Worm (Caenorhabditis elegans): Measurements from ENCODE around the gene R07B7.8.
"Not testable (repeated sequence)": the region's sequence is repeated elsewhere in the genome, so short reads cannot be mapped to it uniquely, and the experiment has no call there.

R07B7.8 gene

DNA sequence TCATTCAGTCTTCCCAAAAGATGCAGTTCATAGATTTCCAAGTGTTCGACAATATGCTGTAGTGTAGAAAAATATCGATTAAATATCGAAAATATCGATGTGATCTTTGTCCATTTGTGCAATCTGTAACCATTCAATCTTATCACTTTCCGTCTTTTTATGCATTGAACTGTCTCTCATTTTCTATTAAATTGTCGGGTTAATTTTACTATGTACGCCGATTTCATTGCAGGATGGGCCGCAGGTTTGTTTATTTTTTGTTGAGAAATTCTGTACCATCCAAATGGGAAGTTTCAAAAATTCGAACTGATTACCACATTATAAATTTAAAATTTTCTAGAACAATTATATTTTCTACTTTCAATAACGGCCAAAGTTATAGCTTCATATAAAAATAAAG is at the start of gene R07B7.8:
Gene R07B7.8, minus strand, starts transcription at position 101 of the 400 bp plus-strand sequence.
- no peak for TF ChIP-seq lin-13 (tag; optimal IDR thresholded peaks at IDR 0.05)
- TF ChIP-seq pha-4 (tag; optimal IDR thresholded peaks at IDR 0.05), result no peak
- TF ChIP-seq blmp-1 (tag; optimal IDR thresholded peaks at IDR 0.05), result no peak
- no peak for TF ChIP-seq nhr-2 (tag; optimal IDR thresholded peaks at IDR 0.05)
- TF ChIP-seq cnd-1 (tag; optimal IDR thresholded peaks at IDR 0.05), result no peak
- no peak for TF ChIP-seq nhr-76 (tag; optimal IDR thresholded peaks at IDR 0.05)
- no peak for TF ChIP-seq sptf-1 (tag; optimal IDR thresholded peaks at IDR 0.05)
- no peak for TF ChIP-seq unc-120 (tag; optimal IDR thresholded peaks at IDR 0.05; ENCODE audit: poor library complexity, severe bottlenecking)
- no peak for TF ChIP-seq bed-3 (GFP tag; optimal IDR thresholded peaks at IDR 0.05)
- TF ChIP-seq unc-39 (tag; optimal IDR thresholded peaks at IDR 0.05), result no peak
- TF ChIP-seq lsy-2 (tag; optimal IDR thresholded peaks at IDR 0.05), result no peak
- TF ChIP-seq mab-5 (tag; optimal IDR thresholded peaks at IDR 0.05), result no peak
- no peak for TF ChIP-seq tbx-8 (GFP tag; optimal IDR thresholded peaks at IDR 0.05)
- no peak for TF ChIP-seq nhr-237 (tag; optimal IDR thresholded peaks at IDR 0.05)

DNA sequence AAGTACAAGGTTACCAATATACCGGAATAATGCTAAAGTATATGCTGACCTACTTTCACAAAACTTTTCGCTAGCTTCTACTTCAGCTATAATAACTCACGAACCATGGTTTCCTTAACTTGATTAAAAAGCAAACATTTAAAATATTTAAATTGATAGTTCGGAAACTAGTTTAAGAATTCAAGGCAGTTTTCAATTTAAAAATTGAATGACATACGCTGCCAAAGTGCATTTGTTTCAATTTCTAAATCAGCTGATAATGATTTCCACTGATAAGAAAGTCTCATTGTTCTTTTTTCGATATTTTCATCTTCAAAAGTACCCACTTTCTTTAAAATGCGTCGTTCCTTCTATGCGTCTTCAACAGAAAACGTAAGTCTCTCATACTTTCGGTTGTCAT is 47.0 kb upstream of the R07B7.8 start, which contains the start of gene enpp-1:
Gene enpp-1, plus strand, starts transcription at position 301 of the 400 bp plus-strand sequence.
- TF ChIP-seq pha-4 (tag; optimal IDR thresholded peaks at IDR 0.05); zip-8 (tag; optimal IDR thresholded peaks at IDR 0.05); ceh-43 (GFP tag; optimal IDR thresholded peaks at IDR 0.05): not testable (repeated sequence)

DNA sequence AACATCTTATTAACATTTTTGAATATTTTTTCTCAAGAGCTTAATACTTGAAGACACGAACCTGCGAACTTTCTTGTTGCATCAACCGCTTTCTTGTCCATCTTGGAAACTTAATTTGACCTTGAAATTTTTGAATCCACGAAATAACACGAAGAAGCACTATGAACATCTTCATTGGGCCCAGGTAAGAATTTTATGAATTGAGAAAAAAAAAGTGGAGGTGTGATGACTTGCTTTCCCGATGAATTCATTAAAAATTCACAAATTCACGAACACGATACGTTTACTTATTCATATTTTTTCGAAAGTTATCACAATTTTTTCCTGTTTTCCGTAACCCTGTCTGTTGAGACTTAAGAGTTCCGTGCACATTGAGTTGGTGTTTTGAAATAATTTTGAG is 46.6 kb upstream of the R07B7.8 start, which contains the start of gene C27A7.6:
Gene C27A7.6, minus strand, starts transcription at position 101 of the 400 bp plus-strand sequence.
- not testable (repeated sequence) for TF ChIP-seq ceh-39 (tag; optimal IDR thresholded peaks at IDR 0.05); ces-1 (GFP tag; optimal IDR thresholded peaks at IDR 0.05); snpc-4 (tag; optimal IDR thresholded peaks at IDR 0.05)

DNA sequence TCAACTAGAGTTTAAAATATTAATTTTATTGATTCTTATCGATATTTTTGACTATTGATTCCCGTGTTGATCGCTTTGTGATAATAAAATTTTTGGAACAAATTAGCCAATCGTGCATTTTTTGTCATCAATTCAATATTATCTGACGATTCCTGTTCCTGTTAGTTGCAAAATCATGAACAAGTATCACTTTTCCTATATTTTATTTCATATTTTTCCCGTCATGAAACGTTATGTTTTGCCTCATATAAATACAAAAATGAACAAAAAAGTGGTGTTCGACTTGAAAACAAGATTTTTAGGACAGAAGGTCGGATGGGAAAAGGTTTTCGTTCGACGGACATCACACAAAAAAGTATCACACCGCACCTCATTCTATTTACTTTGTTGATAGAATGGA is 37.2 kb upstream of the R07B7.8 start, which contains the start of gene C13C4.6:
Gene C13C4.6, plus strand, starts transcription at position 301 of the 400 bp plus-strand sequence.
- TF ChIP-seq ham-2 (GFP tag; optimal IDR thresholded peaks at IDR 0.05) (no peak), pha-4 (tag; optimal IDR thresholded peaks at IDR 0.05) (no peak), nhr-237 (tag; optimal IDR thresholded peaks at IDR 0.05) (no peak), unc-120 (tag; optimal IDR thresholded peaks at IDR 0.05; ENCODE audit: poor library complexity, severe bottlenecking) (no peak), mab-5 (tag; optimal IDR thresholded peaks at IDR 0.05) (no peak)

DNA sequence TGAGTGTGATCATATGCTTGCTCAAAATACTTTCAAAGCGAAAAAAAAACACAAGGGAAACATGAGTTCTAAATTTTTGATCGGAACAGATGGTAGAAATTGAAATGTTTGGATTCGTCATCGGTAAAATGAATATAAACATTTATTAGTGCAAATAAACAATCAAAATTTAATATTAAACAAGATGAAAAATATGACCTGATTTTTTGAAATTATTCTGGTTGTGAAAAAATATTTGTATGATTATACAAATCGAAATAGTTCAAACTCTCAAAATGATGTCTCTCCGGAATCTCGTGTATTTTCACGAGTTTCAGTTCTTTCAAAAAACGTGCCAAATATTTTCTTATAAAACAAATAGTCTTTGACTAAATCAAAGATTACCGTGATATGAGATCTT is 36.3 kb upstream of the R07B7.8 start, which contains the start of gene C13C4.7:
Gene C13C4.7, minus strand, starts transcription at position 101 of the 400 bp plus-strand sequence.
- no peak for TF ChIP-seq unc-120 (tag; optimal IDR thresholded peaks at IDR 0.05; ENCODE audit: poor library complexity, severe bottlenecking)
- no peak for TF ChIP-seq flh-1 (GFP tag; optimal IDR thresholded peaks at IDR 0.05)
- no peak for TF ChIP-seq ceh-83 (GFP tag; optimal IDR thresholded peaks at IDR 0.05)
- no peak for TF ChIP-seq hlh-1 (tag; optimal IDR thresholded peaks at IDR 0.05)
- no peak for TF ChIP-seq sem-2 (GFP tag; optimal IDR thresholded peaks at IDR 0.05)
- TF ChIP-seq elt-3 (tag; optimal IDR thresholded peaks at IDR 0.05), result no peak
- TF ChIP-seq lin-13 (tag; optimal IDR thresholded peaks at IDR 0.05), result no peak
- no peak for TF ChIP-seq pha-4 (tag; optimal IDR thresholded peaks at IDR 0.05)
- TF ChIP-seq elt-1 (tag; optimal IDR thresholded peaks at IDR 0.05; ENCODE audit: borderline replicate concordance, insufficient read depth), result no peak
- no peak for TF ChIP-seq zip-8 (tag; optimal IDR thresholded peaks at IDR 0.05)
- no peak for TF ChIP-seq unc-39 (tag; optimal IDR thresholded peaks at IDR 0.05)
- TF ChIP-seq mls-2 (tag; optimal IDR thresholded peaks at IDR 0.05), result no peak
- no peak for TF ChIP-seq lin-32 (GFP tag; optimal IDR thresholded peaks at IDR 0.05)
- no peak for TF ChIP-seq blmp-1 (tag; optimal IDR thresholded peaks at IDR 0.05)
- no peak for TF ChIP-seq nhr-237 (tag; optimal IDR thresholded peaks at IDR 0.05)

ce11 chrV:12117567-12118053 is 33.5 kb upstream of the R07B7.8 start, which contains the start of gene C13C4.8:
C13C4.8 (plus strand) TSS chrV:12118003.
- no peak for TF ChIP-seq ham-2 (GFP tag; optimal IDR thresholded peaks at IDR 0.05)
- no peak for TF ChIP-seq cnd-1 (tag; optimal IDR thresholded peaks at IDR 0.05)
- no peak for TF ChIP-seq nhr-76 (tag; optimal IDR thresholded peaks at IDR 0.05)
- no peak for TF ChIP-seq snpc-4 (tag; optimal IDR thresholded peaks at IDR 0.05)
- no peak for TF ChIP-seq nhr-28 (tag; optimal IDR thresholded peaks at IDR 0.05)
- no peak for TF ChIP-seq nhr-12 (tag; optimal IDR thresholded peaks at IDR 0.05)
- no peak for TF ChIP-seq tbx-8 (GFP tag; optimal IDR thresholded peaks at IDR 0.05)
- no peak for TF ChIP-seq lsy-2 (tag; optimal IDR thresholded peaks at IDR 0.05)
- TF ChIP-seq mls-2 (tag; optimal IDR thresholded peaks at IDR 0.05), result no peak
- TF ChIP-seq ces-1 (GFP tag; optimal IDR thresholded peaks at IDR 0.05), result no peak
- no peak for TF ChIP-seq ceh-43 (GFP tag; optimal IDR thresholded peaks at IDR 0.05)
- no peak for TF ChIP-seq unc-120 (tag; optimal IDR thresholded peaks at IDR 0.05; ENCODE audit: poor library complexity, severe bottlenecking)
